Fruit fly (Drosophila melanogaster) whole organism, embryonic: ENCODE measurements around the gene CG42751.

ENCODE experiments used
- Aef1 ChIP-seq: fragments of 200-800 bp; sonication (Bioruptor generic); IDR thresholded peaks from 3 replicates; pipeline ENCODE4 v1.3.6; 2022; ENCODE audit warnings: missing biosample characterization, missing genetic modification characterization
- Atf6 ChIP-seq: fragments of 200-800 bp; sonication (Bioruptor generic); IDR thresholded peaks from 2 replicates; pipeline ENCODE4 v1.3.6; 2022; ENCODE audit warnings: missing biosample characterization, missing genetic modification characterization
- B-H1 ChIP-seq: fragments of 200-800 bp; sonication (Bioruptor generic); IDR thresholded peaks from 3 replicates; pipeline ENCODE4 v1.3.6; 2022; ENCODE audit warnings: missing biosample characterization, missing genetic modification characterization
- CG10147 ChIP-seq: fragments of 200-800 bp; sonication (Bioruptor generic); optimal IDR thresholded peaks from 2 replicates; lab custom pipeline; 2019; ENCODE audit warnings: missing biosample characterization, mild to moderate bottlenecking, missing genetic modification characterization, moderate library complexity
- CG10565 ChIP-seq: fragments of 200-800 bp; sonication (Bioruptor generic); optimal IDR thresholded peaks from 3 replicates; lab custom pipeline; 2016; ENCODE audit warnings: missing biosample characterization, mild to moderate bottlenecking, missing genetic modification characterization
- CG13296 ChIP-seq: fragments of 200-800 bp; sonication (Bioruptor generic); optimal IDR thresholded peaks from 3 replicates; lab custom pipeline; 2018; ENCODE audit warnings: missing biosample characterization, mild to moderate bottlenecking, missing genetic modification characterization
- CG17361 ChIP-seq: fragments of 200-800 bp; sonication (Bioruptor generic); IDR thresholded peaks from 3 replicates; pipeline ENCODE4 v1.3.6; 2022; ENCODE audit warnings: missing biosample characterization, missing genetic modification characterization
- CG17568 ChIP-seq: fragments of 200-800 bp; sonication (Bioruptor generic); optimal IDR thresholded peaks from 2 replicates; lab custom pipeline; 2018; ENCODE audit warnings: missing biosample characterization, mild to moderate bottlenecking, missing genetic modification characterization, moderate library complexity
- CG1792 ChIP-seq: fragments of 200-800 bp; sonication (Bioruptor generic); optimal IDR thresholded peaks from 2 replicates; lab custom pipeline; 2016; ENCODE audit warnings: missing biosample characterization, missing genetic modification characterization
- CG30020 ChIP-seq: fragments of 200-800 bp; optimal IDR thresholded peaks from 2 replicates; lab custom pipeline; 2019; ENCODE audit warnings: missing biosample characterization, mild to moderate bottlenecking, missing genetic modification characterization, moderate library complexity
- CG31365 ChIP-seq: fragments of 200-800 bp; sonication (Bioruptor generic); optimal IDR thresholded peaks from 2 replicates; lab custom pipeline; 2018; ENCODE audit warnings: missing biosample characterization, mild to moderate bottlenecking, missing genetic modification characterization
- CG3407 ChIP-seq: fragments of 200-800 bp; sonication (Bioruptor generic); optimal IDR thresholded peaks from 2 replicates; lab custom pipeline; 2018; ENCODE audit warnings: missing biosample characterization, mild to moderate bottlenecking, missing genetic modification characterization
- CG4424 ChIP-seq: fragments of 200-800 bp; sonication (Bioruptor generic); optimal IDR thresholded peaks from 3 replicates; lab custom pipeline; 2016; ENCODE audit warnings: missing biosample characterization, missing genetic modification characterization
- CG4820 ChIP-seq: fragments of 200-800 bp; sonication (Bioruptor generic); optimal IDR thresholded peaks from 3 replicates; lab custom pipeline; 2016; ENCODE audit warnings: missing biosample characterization, missing genetic modification characterization
- CG4854 ChIP-seq: fragments of 200-800 bp; sonication (Bioruptor generic); optimal IDR thresholded peaks from 2 replicates; lab custom pipeline; 2016; ENCODE audit warnings: missing biosample characterization, missing genetic modification characterization, inconsistent platforms
- CG6765 ChIP-seq: fragments of 200-800 bp; sonication (Bioruptor generic); optimal IDR thresholded peaks from 3 replicates; lab custom pipeline; 2017; ENCODE audit warnings: missing biosample characterization, mild to moderate bottlenecking, missing genetic modification characterization
- CG7745 ChIP-seq: fragments of 200-800 bp; sonication (Bioruptor generic); optimal IDR thresholded peaks from 2 replicates; lab custom pipeline; 2018; ENCODE audit warnings: missing biosample characterization, mild to moderate bottlenecking, missing genetic modification characterization, moderate library complexity
- CG8281 ChIP-seq: fragments of 200-800 bp; sonication (Bioruptor generic); optimal IDR thresholded peaks from 2 replicates; lab custom pipeline; 2018; ENCODE audit warnings: missing biosample characterization, mild to moderate bottlenecking, missing genetic modification characterization, moderate library complexity
- CG8478 ChIP-seq: fragments of >200 bp; optimal IDR thresholded peaks from 2 replicates; lab custom pipeline; 2018
- CG9437 ChIP-seq: fragments of 200-800 bp; sonication (Bioruptor generic); optimal IDR thresholded peaks from 2 replicates; lab custom pipeline; 2018; ENCODE audit warnings: missing biosample characterization, mild to moderate bottlenecking, missing genetic modification characterization
- Dbx ChIP-seq: fragments of 200-800 bp; sonication (Bioruptor generic); IDR thresholded peaks from 3 replicates; pipeline ENCODE4 v1.3.6; 2022; ENCODE audit warnings: missing biosample characterization, missing genetic modification characterization
- HHEX ChIP-seq: fragments of 200-800 bp; sonication (Bioruptor generic); optimal IDR thresholded peaks from 3 replicates; lab custom pipeline; 2017; ENCODE audit warnings: missing biosample characterization, mild to moderate bottlenecking, missing genetic modification characterization, missing genetic modification reagents
- Kr ChIP-seq: fragments of 200-800 bp; sonication (Bioruptor generic); optimal IDR thresholded peaks from 2 replicates; lab custom pipeline; 2017; ENCODE audit warnings: missing biosample characterization, mild to moderate bottlenecking, missing genetic modification characterization
- MESR4 ChIP-seq: fragments of 200-800 bp; sonication (Bioruptor generic); optimal IDR thresholded peaks from 2 replicates; lab custom pipeline; 2018; ENCODE audit warnings: missing biosample characterization, mild to moderate bottlenecking, missing genetic modification characterization, moderate library complexity
- Myb ChIP-seq: fragments of 200-800 bp; sonication (Bioruptor generic); optimal IDR thresholded peaks from 2 replicates; lab custom pipeline; 2016; ENCODE audit warnings: missing biosample characterization, missing genetic modification characterization
- Neu2 ChIP-seq: fragments of 200-800 bp; sonication (Bioruptor generic); optimal IDR thresholded peaks from 3 replicates; lab custom pipeline; 2016; ENCODE audit warnings: missing biosample characterization, missing genetic modification characterization, borderline replicate concordance
- Optix ChIP-seq: fragments of 200-800 bp; sonication (Bioruptor generic); IDR thresholded peaks from 3 replicates; pipeline ENCODE4 v1.3.6; 2022; ENCODE audit warnings: missing biosample characterization, missing genetic modification characterization
- Ravus ChIP-seq: fragments of 200-800 bp; sonication (Bioruptor generic); IDR thresholded peaks from 2 replicates; pipeline ENCODE4 v1.3.6; 2022; ENCODE audit warnings: missing biosample characterization, missing genetic modification characterization
- Rfx ChIP-seq: fragments of 200-800 bp; sonication (Bioruptor generic); IDR thresholded peaks from 2 replicates; pipeline ENCODE4 v1.3.6; 2022; ENCODE audit warnings: missing biosample characterization, missing genetic modification characterization
- Rx ChIP-seq: fragments of 200-800 bp; sonication (Bioruptor generic); IDR thresholded peaks from 2 replicates; pipeline ENCODE4 v1.3.6; 2022; ENCODE audit warnings: missing biosample characterization, missing genetic modification characterization
- Sox100B ChIP-seq: fragments of 200-800 bp; sonication (Bioruptor generic); optimal IDR thresholded peaks from 3 replicates; lab custom pipeline; 2018; ENCODE audit warnings: missing biosample characterization, mild to moderate bottlenecking, missing genetic modification characterization
- Sox102F ChIP-seq: fragments of 200-800 bp; sonication (Bioruptor generic); optimal IDR thresholded peaks from 2 replicates; lab custom pipeline; 2018; ENCODE audit warnings: missing biosample characterization, mild to moderate bottlenecking, missing genetic modification characterization, moderate library complexity
- btn ChIP-seq: fragments of 200-800 bp; sonication (Bioruptor generic); optimal IDR thresholded peaks from 2 replicates; lab custom pipeline; 2016; ENCODE audit warnings: missing biosample characterization, missing genetic modification characterization
- chn ChIP-seq: fragments of 200-800 bp; sonication (Bioruptor generic); optimal IDR thresholded peaks from 2 replicates; lab custom pipeline; 2016; ENCODE audit warnings: missing biosample characterization, missing genetic modification characterization
- danr ChIP-seq: fragments of 200-800 bp; sonication (Bioruptor generic); IDR thresholded peaks from 2 replicates; pipeline ENCODE4 v1.3.6; 2022; ENCODE audit warnings: missing biosample characterization, missing genetic modification characterization
- dpn ChIP-seq, 2 experiments: fragments of 200-800 bp; sonication (Bioruptor generic); optimal IDR thresholded peaks; 3 replicates each; lab custom pipeline; 2016; ENCODE audit warnings: missing biosample characterization in 2 of 2, missing genetic modification characterization in 2 of 2
- ewg ChIP-seq: fragments of 200-800 bp; sonication (Bioruptor generic); optimal IDR thresholded peaks from 3 replicates; lab custom pipeline; 2017; ENCODE audit warnings: mild to moderate bottlenecking, missing biosample characterization, missing genetic modification reagents, missing genetic modification characterization
- fd3F ChIP-seq: fragments of 200-800 bp; sonication (Bioruptor generic); optimal IDR thresholded peaks from 2 replicates; lab custom pipeline; 2018; ENCODE audit warnings: missing biosample characterization, mild to moderate bottlenecking, missing genetic modification characterization, moderate library complexity
- gcm ChIP-seq: fragments of 200-800 bp; sonication (Bioruptor generic); optimal IDR thresholded peaks from 2 replicates; lab custom pipeline; 2019; ENCODE audit warnings: missing biosample characterization, mild to moderate bottlenecking, missing genetic modification characterization, moderate library complexity
- kah ChIP-seq: fragments of 200-800 bp; sonication (Bioruptor generic); optimal IDR thresholded peaks from 2 replicates; lab custom pipeline; 2018; ENCODE audit warnings: missing biosample characterization, mild to moderate bottlenecking, missing genetic modification characterization
- mam ChIP-seq: fragments of 200-800 bp; sonication (Bioruptor generic); optimal IDR thresholded peaks from 3 replicates; lab custom pipeline; 2016; ENCODE audit warnings: missing biosample characterization, missing genetic modification characterization
- nerfin-2 ChIP-seq: fragments of 200-800 bp; sonication (Bioruptor generic); IDR thresholded peaks from 2 replicates; pipeline ENCODE4 v1.3.6; 2022; ENCODE audit warnings: missing biosample characterization, missing genetic modification characterization; ENCODE audit not compliant: partially characterized antibody
- peb ChIP-seq: fragments of 200-800 bp; sonication (Bioruptor generic); IDR thresholded peaks from 2 replicates; pipeline ENCODE4 v1.3.6; 2022; ENCODE audit warnings: missing biosample characterization, missing genetic modification characterization
- psq ChIP-seq: fragments of 200-800 bp; sonication (Bioruptor generic); optimal IDR thresholded peaks from 2 replicates; lab custom pipeline; 2017; ENCODE audit warnings: missing biosample characterization, missing genetic modification characterization
- stwl ChIP-seq: fragments of 200-800 bp; sonication (Bioruptor generic); optimal IDR thresholded peaks from 3 replicates; lab custom pipeline; 2018; ENCODE audit warnings: missing biosample characterization, mild to moderate bottlenecking, missing genetic modification characterization, moderate library complexity
- tgo ChIP-seq: fragments of 200-800 bp; sonication (Bioruptor generic); IDR thresholded peaks from 3 replicates; pipeline ENCODE4 v1.3.6; 2022; ENCODE audit warnings: missing biosample characterization, missing genetic modification characterization
- tll ChIP-seq, 2 experiments: fragments of 200-800 bp in 1 of 2; fragments of >200 bp in 1 of 2; sonication (Bioruptor generic) in 1 of 2; optimal IDR thresholded peaks; 2 replicates each; lab custom pipeline; 2017 to 2019; ENCODE audit warnings: missing biosample characterization in 2 of 2, missing genetic modification characterization in 2 of 2, mild to moderate bottlenecking in 1 of 2, moderate library complexity in 1 of 2
- trem ChIP-seq: fragments of 200-800 bp; optimal IDR thresholded peaks from 3 replicates; lab custom pipeline; 2019; ENCODE audit warnings: missing biosample characterization, mild to moderate bottlenecking, missing genetic modification characterization, moderate library complexity
- twi ChIP-seq: fragments of 200-800 bp; optimal IDR thresholded peaks from 2 replicates; lab custom pipeline; 2019; ENCODE audit warnings: missing biosample characterization, mild to moderate bottlenecking, missing genetic modification characterization, moderate library complexity
- vfl ChIP-seq: fragments of 200-800 bp; sonication (Bioruptor generic); optimal IDR thresholded peaks from 2 replicates; lab custom pipeline; 2016; ENCODE audit warnings: missing biosample characterization, missing genetic modification characterization
- vvl ChIP-seq: fragments of 200-800 bp; sonication (Bioruptor generic); IDR thresholded peaks from 2 replicates; pipeline ENCODE4 v1.3.6; 2022; ENCODE audit warnings: missing biosample characterization, missing genetic modification characterization

Gene CG42751

dm6 chr2L:11816376-11816775 lies 36.9 kb upstream of the CG42751 start (continued):
- TF ChIP-seq HHEX (GFP tag; lab: Kevin White, UChicago) (peak; percentile 97), CG9437 (GFP tag; lab: Kevin White, UChicago) (peak; percentile 87), CG13296 (GFP tag; lab: Kevin White, UChicago) (peak; percentile 93), psq (peak; percentile 74), CG10147 (peak; percentile 73), CG17568 (GFP tag; lab: Kevin White, UChicago) (peak; percentile 95), Ravus (GFP tag; lab: Robert Waterston, UW) (peak; percentile 64), CG3407 (GFP tag; lab: Kevin White, UChicago) (peak; percentile 95), CG7745 (tag; lab: Kevin White, UChicago) (no peak), kah (peak; percentile 93), mam (GFP tag; lab: Kevin White, UChicago) (peak; percentile 79), tll (GFP tag; optimal IDR thresholded peaks at IDR 0.05; lab: Kevin White, UChicago) (peak in 1 of 2 experiments; percentile 59), CG30020 (tag; lab: Kevin White, UChicago) (peak; percentile 48), tgo (peak; percentile 74), CG8281 (tag; lab: Kevin White, UChicago) (peak; percentile 84), CG31365 (tag; lab: Kevin White, UChicago) (peak; percentile 85), vvl (peak; percentile 95), CG4820 (GFP tag; lab: Kevin White, UChicago) (peak; percentile 92), Optix (GFP tag; lab: Robert Waterston, UW) (peak; percentile 93), Aef1 (peak; percentile 78), B-H1 (GFP tag; lab: Robert Waterston, UW) (peak; percentile 80; the same call in 2 of the 3 replicates), Rx (GFP tag; lab: Robert Waterston, UW) (peak; percentile 93), btn (peak; percentile 97), Myb (GFP tag; lab: Kevin White, UChicago) (peak; percentile 68), nerfin-2 (GFP tag; lab: Robert Waterston, UW) (no peak), Rfx (GFP tag; lab: Robert Waterston, UW) (peak; percentile 91), vfl (GFP tag; lab: Kevin White, UChicago) (peak; percentile 61), MESR4 (GFP tag; lab: Kevin White, UChicago) (peak; percentile 52), fd3F (peak; percentile 74), dpn (GFP tag; optimal IDR thresholded peaks at IDR 0.05; lab: Kevin White, UChicago) (peak; percentile 90 to 95), Sox100B (GFP tag; lab: Kevin White, UChicago) (peak; percentile 94), chn (GFP tag; lab: Kevin White, UChicago) (peak; percentile 93), CG10565 (GFP tag; lab: Kevin White, UChicago) (peak; percentile 79), CG8478 (no peak), Kr (GFP tag; lab: Kevin White, UChicago) (peak; percentile 99), stwl (tag; lab: Kevin White, UChicago) (peak; percentile 98), Atf6 (GFP tag; lab: Robert Waterston, UW) (peak; percentile 77), trem (peak; percentile 86), Dbx (GFP tag; lab: Robert Waterston, UW) (peak; percentile 87), CG6765 (peak; percentile 98), danr (GFP tag; lab: Robert Waterston, UW) (peak; percentile 79), twi (tag; lab: Kevin White, UChicago) (peak; percentile 89), gcm (GFP tag; lab: Kevin White, UChicago) (peak; percentile 91), ewg (GFP tag; lab: Kevin White, UChicago) (peak; percentile 94), Sox102F (peak; percentile 86), CG4854 (GFP tag; lab: Kevin White, UChicago) (peak; percentile 93), CG4424 (GFP tag; lab: Kevin White, UChicago) (peak; percentile 98), Neu2 (GFP tag; lab: Kevin White, UChicago) (peak; percentile 96), CG1792 (peak; percentile 91), peb (GFP tag; lab: Robert Waterston, UW) (peak; percentile 74), CG17361 (GFP tag; lab: Robert Waterston, UW) (peak; percentile 92)
